Fruit fly (Drosophila melanogaster): ENCODE measurements around the gene Sf3b5.

DNA sequence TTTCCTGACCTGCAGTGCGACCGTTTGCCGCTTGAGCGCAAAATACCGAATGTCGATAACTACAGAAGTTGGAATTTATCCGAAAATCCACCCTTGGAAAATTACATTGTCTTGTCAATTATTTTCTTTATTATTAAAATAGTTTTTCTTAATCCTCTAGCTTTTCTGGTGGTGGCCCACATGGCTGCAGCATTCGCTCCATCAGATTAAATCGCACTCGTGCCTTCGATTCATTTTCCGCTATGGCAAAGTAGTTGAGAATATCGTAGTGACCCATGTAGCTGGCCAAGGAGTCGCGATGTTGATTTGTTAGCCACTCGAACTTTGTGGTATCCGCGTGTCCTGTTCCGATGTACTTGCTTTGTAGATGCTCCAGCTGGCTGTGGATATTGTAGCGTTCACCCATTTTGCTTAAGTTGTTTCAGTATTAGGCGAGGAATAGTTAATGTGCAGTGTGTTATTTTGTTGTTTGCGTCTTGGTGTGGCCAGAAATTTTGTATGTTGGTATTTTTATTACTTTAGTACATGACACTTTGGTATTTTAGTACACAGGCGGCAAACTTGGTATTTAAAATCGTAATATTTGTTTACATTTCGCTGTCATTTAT lies at the start of gene Sf3b5, which contains the start of the genes Kcmf1 and CG11986:
- TF ChIP-seq pita (GFP tag; optimal IDR thresholded peaks at IDR 0.05) (no peak), E2f1 (GFP tag; IDR thresholded peaks at IDR 0.05) (no peak), jing (GFP tag; optimal IDR thresholded peaks at IDR 0.05) (no peak), CG17912 (GFP tag; optimal IDR thresholded peaks at IDR 0.05) (no peak), Hey (tag; optimal IDR thresholded peaks at IDR 0.05) (no peak), CG17802 (tag; optimal IDR thresholded peaks at IDR 0.05) (no peak)

Measured in whole organism, embryonic.